Worm (Caenorhabditis elegans): Measurements from ENCODE around the gene Y53C12A.3.

Gene Y53C12A.3

DNA sequence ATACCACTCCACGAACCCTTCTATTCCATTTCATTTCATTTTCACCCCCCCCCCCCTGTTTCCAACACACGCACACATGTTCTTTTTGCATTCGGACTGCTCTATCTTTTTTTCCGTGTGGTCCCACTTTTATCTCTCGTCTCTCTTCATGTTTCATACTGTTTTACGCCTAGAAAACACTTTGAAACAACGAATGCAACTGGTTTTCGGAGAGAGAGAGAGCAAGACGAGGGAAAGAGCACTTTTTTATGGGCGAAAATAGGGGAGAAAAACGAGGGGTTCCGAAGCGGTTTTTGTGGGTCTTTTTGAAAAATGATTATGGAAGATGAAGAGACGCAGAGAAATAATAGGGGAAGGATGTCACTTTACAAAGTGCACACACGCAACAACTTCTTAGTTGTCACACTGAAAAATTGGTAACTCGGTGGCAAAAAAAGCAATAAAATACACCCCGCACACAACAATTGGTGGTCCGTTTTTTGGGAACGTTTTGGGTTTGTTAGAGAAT lies 21.2 kb upstream of the Y53C12A.3 start (continued):
- TF ChIP-seq jun-1 (tag; optimal IDR thresholded peaks at IDR 0.05) (no peak), F37D6.2 (tag; optimal IDR thresholded peaks at IDR 0.05) (no peak), nhr-28 (tag; optimal IDR thresholded peaks at IDR 0.05) (no peak)

DNA sequence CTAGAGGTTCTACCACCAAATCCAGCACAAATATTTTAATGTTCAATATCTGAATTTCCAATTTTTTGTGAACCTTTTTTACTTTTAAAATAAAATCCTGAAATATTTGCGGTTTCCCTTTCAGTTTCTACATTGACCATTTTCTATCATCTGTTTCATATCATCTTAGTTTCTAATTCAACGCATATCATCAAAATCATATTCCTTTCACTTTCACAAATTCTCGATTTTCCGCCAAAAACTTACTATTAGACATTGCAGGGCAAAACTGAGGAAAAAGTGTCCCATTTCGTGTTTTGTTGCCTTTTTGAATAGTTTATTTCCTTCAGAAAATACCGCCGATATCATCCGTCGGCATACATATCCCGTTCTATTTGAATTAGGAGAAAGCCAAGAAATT lies 19.0 kb upstream of the Y53C12A.3 start:
- TF ChIP-seq ceh-28 (tag; optimal IDR thresholded peaks at IDR 0.05) (no peak), aha-1 (tag) (peak; percentile 16)

ce11 chrII:9724464-9724863 lies 18.4 kb upstream of the Y53C12A.3 start, which contains the start of gene cutl-2:
cutl-2 (minus strand) TSS chrII:9724673.
- TF ChIP-seq pha-4 (GFP tag; IDR thresholded peaks at IDR 0.05) (no peak), pha-4 (tag; optimal IDR thresholded peaks at IDR 0.05) (no peak), unc-62 (GFP tag; optimal IDR thresholded peaks at IDR 0.05 in 1 of 2) (peak in 1 of 2 experiments; percentile 36), unc-62 (tag; optimal IDR thresholded peaks at IDR 0.05) (no peak)

DNA sequence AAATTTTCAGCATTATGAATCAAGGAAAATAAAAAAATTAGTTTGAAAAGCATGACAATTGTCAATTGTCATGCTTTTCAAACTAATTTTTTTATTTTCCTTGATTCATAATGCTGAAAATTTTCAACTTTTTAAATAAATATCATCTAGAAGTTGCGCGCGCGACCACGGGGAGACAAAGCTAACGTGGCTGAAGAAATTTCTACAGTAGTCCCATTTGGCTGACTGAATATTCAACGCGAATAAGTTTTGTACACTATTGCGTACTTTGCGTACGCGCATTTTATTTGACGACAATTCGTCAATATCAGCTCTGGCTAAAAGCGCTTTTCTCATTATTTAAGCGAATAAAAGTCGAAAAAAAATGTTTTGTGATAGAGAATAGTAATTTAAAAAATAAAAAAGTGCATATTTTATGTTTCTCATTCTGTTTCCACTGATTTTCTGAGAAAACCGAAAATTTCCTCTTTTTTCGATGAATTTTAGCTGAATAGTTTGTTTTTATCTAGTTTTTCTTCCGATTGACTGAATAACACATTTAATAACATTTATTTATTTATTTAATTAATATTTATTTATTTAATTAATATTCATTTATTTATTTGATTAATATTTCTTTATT lies 12.7 kb upstream of the Y53C12A.3 start, which contains the start of gene Y53C12A.11:
Gene Y53C12A.11, minus strand, starts transcription at position 68 of the 622 bp plus-strand sequence.
- TF ChIP-seq lsy-2 (tag; optimal IDR thresholded peaks at IDR 0.05) (peak in 1 of 2 experiments; percentile 36), lin-38 (GFP tag; IDR thresholded peaks at IDR 0.05) (peak; percentile 77), Y48G9A.11 (GFP tag; IDR thresholded peaks at IDR 0.05) (peak; percentile 86), snpc-1.2 (GFP tag; IDR thresholded peaks at IDR 0.05) (0 out of 2 replicates have a peak, but pooled peaks have one; percentile 24)

DNA sequence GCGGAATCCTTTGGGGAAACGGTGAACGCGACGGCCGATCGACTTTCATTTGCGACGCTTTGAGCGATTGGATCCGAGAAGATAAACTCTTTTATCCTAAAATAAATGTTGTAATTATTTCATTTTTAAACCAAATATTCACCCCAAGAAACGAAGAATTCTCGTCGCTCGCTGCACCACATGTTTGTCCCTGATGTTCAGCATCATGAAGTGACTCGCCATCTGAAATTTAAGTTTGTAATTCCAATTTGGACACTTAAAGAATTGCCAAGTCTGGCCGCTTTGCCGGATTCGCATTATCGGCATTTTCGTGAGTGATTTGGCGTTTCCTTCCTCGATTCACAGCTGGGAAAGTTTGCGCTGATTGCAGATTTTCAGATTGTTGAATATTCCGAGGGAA lies 11.9 kb upstream of the Y53C12A.3 start, which contains the start of gene Y53C12A.6:
Gene Y53C12A.6, minus strand, starts transcription at position 101 of the 400 bp plus-strand sequence.
- TF ChIP-seq lin-1 (GFP tag; IDR thresholded peaks at IDR 0.05) (no peak), rbr-2 (tag; optimal IDR thresholded peaks at IDR 0.05) (no peak), snpc-1.2 (GFP tag; IDR thresholded peaks at IDR 0.05) (no peak), hif-1 (tag; optimal IDR thresholded peaks at IDR 0.05) (no peak), zfp-2 (tag; optimal IDR thresholded peaks at IDR 0.05) (no peak), F10B5.3 (tag; optimal IDR thresholded peaks at IDR 0.05) (no peak), nhr-41 (GFP tag; IDR thresholded peaks at IDR 0.05) (no peak), T26A8.4 (GFP tag; IDR thresholded peaks at IDR 0.05) (no peak), dpl-1 (GFP tag; optimal IDR thresholded peaks at IDR 0.05) (no peak), unc-130 (GFP tag; optimal IDR thresholded peaks at IDR 0.05) (no peak), ceh-32 (tag; optimal IDR thresholded peaks at IDR 0.05; ENCODE audit: poor library complexity) (no peak), hmg-1.1 (GFP tag; IDR thresholded peaks at IDR 0.05) (no peak), madf-9 (GFP tag; conservative IDR thresholded peaks at IDR 0.05) (no peak), tag-97 (GFP tag; IDR thresholded peaks at IDR 0.05) (no peak)

- TF ChIP-seq F10B5.3 (tag; optimal IDR thresholded peaks at IDR 0.05) (no peak), F37D6.2 (tag; optimal IDR thresholded peaks at IDR 0.05) (peak; percentile 2), snpc-4 (tag; optimal IDR thresholded peaks at IDR 0.05) (no peak), nhr-10 (tag; optimal IDR thresholded peaks at IDR 0.05) (no peak), daf-19 (GFP tag; conservative IDR thresholded peaks at IDR 0.05) (no peak), Y48G9A.11 (GFP tag; IDR thresholded peaks at IDR 0.05) (peak; percentile 22; the same call in 1 of the 2 replicates), F26F4.8 (GFP tag; conservative IDR thresholded peaks at IDR 0.05) (no peak), tag-97 (GFP tag; IDR thresholded peaks at IDR 0.05) (no peak), vab-7 (GFP tag; IDR thresholded peaks at IDR 0.05) (no peak), gei-8 (GFP tag; optimal IDR thresholded peaks at IDR 0.05) (no peak), Y5F2A.4 (GFP tag; optimal IDR thresholded peaks at IDR 0.05) (no peak), ceh-32 (tag; optimal IDR thresholded peaks at IDR 0.05; ENCODE audit: poor library complexity) (no peak), lim-7 (GFP tag; IDR thresholded peaks at IDR 0.05) (no peak), unc-130 (GFP tag; optimal IDR thresholded peaks at IDR 0.05) (peak; percentile 55), egl-27 (tag; optimal IDR thresholded peaks at IDR 0.05) (no peak), R02D3.7 (tag; optimal IDR thresholded peaks at IDR 0.05) (no peak), fos-1 (tag; optimal IDR thresholded peaks at IDR 0.05) (no peak), F49E8.2 (tag; optimal IDR thresholded peaks at IDR 0.05; ENCODE audit: borderline replicate concordance) (no peak), zag-1 (tag; optimal IDR thresholded peaks at IDR 0.05) (no peak), dmd-9 (GFP tag; IDR thresholded peaks at IDR 0.05) (no peak), skn-1 (tag; optimal IDR thresholded peaks at IDR 0.05) (no peak)
Observed at ce11 chrII:9716417-9717039, 10.5 kb upstream of the Y53C12A.3 start, which contains the start of gene wee-1.3. wee-1.3 (minus strand) TSS chrII:9716467.
